Fruit fly (Drosophila melanogaster) whole organism, embryonic: ENCODE data around the gene fru.

Experiments used
- Atf-2 ChIP-seq: fragments of 200-800 bp; sonication (Bioruptor generic); optimal IDR thresholded peaks from 2 replicates; lab custom pipeline; 2016; ENCODE audit warnings: missing biosample characterization, missing genetic modification characterization
- B-H1 ChIP-seq: fragments of 200-800 bp; sonication (Bioruptor generic); IDR thresholded peaks from 3 replicates; pipeline ENCODE4 v1.3.6; 2022; ENCODE audit warnings: missing biosample characterization, missing genetic modification characterization
- CG1024 ChIP-seq: fragments of 200-800 bp; sonication (Bioruptor generic); IDR thresholded peaks from 2 replicates; pipeline ENCODE4 v1.3.6; 2022; ENCODE audit warnings: missing biosample characterization, missing genetic modification characterization
- CG10321 ChIP-seq: fragments of 200-800 bp; sonication (Bioruptor generic); IDR thresholded peaks from 2 replicates; pipeline ENCODE4 v1.3.6; 2022; ENCODE audit warnings: missing biosample characterization, missing genetic modification characterization
- CG10462 ChIP-seq: fragments of 200-800 bp; sonication (Bioruptor generic); optimal IDR thresholded peaks from 2 replicates; lab custom pipeline; 2016; ENCODE audit warnings: missing biosample characterization, missing genetic modification characterization
- CG13296 ChIP-seq: fragments of 200-800 bp; sonication (Bioruptor generic); optimal IDR thresholded peaks from 3 replicates; lab custom pipeline; 2018; ENCODE audit warnings: missing biosample characterization, mild to moderate bottlenecking, missing genetic modification characterization
- CG14710 ChIP-seq: fragments of 200-800 bp; sonication (Bioruptor generic); optimal IDR thresholded peaks from 3 replicates; lab custom pipeline; 2019; ENCODE audit warnings: missing biosample characterization, mild to moderate bottlenecking, missing genetic modification characterization, moderate library complexity
- CG15073 ChIP-seq: fragments of 200-800 bp; sonication (Bioruptor generic); optimal IDR thresholded peaks from 2 replicates; lab custom pipeline; 2016; ENCODE audit warnings: missing biosample characterization, missing genetic modification characterization
- CG1529 ChIP-seq: fragments of 200-800 bp; sonication (Bioruptor generic); optimal IDR thresholded peaks from 3 replicates; lab custom pipeline; 2018; ENCODE audit warnings: missing biosample characterization, missing genetic modification characterization
- CG16863 ChIP-seq: fragments of 200-800 bp; sonication (Bioruptor generic); optimal IDR thresholded peaks from 3 replicates; lab custom pipeline; 2016; ENCODE audit warnings: missing biosample characterization, missing genetic modification characterization
- CG18262 ChIP-seq: fragments of 200-800 bp; optimal IDR thresholded peaks from 3 replicates; lab custom pipeline; 2019; ENCODE audit warnings: missing biosample characterization, mild to moderate bottlenecking, missing genetic modification characterization, moderate library complexity
- CG2116 ChIP-seq: fragments of 200-800 bp; sonication (Bioruptor generic); optimal IDR thresholded peaks from 3 replicates; lab custom pipeline; 2018; ENCODE audit warnings: missing biosample characterization, mild to moderate bottlenecking, missing genetic modification characterization
- CG2199 ChIP-seq: fragments of 200-800 bp; sonication (Bioruptor generic); IDR thresholded peaks from 3 replicates; pipeline ENCODE4 v1.3.6; 2022; ENCODE audit warnings: missing biosample characterization, missing genetic modification characterization
- CG3281 ChIP-seq: fragments of 200-800 bp; sonication (Bioruptor generic); optimal IDR thresholded peaks from 3 replicates; lab custom pipeline; 2017; ENCODE audit warnings: missing biosample characterization, mild to moderate bottlenecking, missing genetic modification characterization
- CG4617 ChIP-seq: fragments of 200-800 bp; sonication (Bioruptor generic); optimal IDR thresholded peaks from 3 replicates; lab custom pipeline; 2016; ENCODE audit warnings: missing biosample characterization, missing genetic modification characterization, borderline replicate concordance
- CG4854 ChIP-seq: fragments of 200-800 bp; sonication (Bioruptor generic); optimal IDR thresholded peaks from 2 replicates; lab custom pipeline; 2016; ENCODE audit warnings: missing biosample characterization, missing genetic modification characterization, inconsistent platforms
- CG6765 ChIP-seq: fragments of 200-800 bp; sonication (Bioruptor generic); optimal IDR thresholded peaks from 3 replicates; lab custom pipeline; 2017; ENCODE audit warnings: missing biosample characterization, mild to moderate bottlenecking, missing genetic modification characterization
- CG6791 ChIP-seq: fragments of 200-800 bp; sonication (Bioruptor generic); IDR thresholded peaks from 3 replicates; pipeline ENCODE4 v1.3.6; 2022; ENCODE audit warnings: missing biosample characterization, missing genetic modification characterization; ENCODE audit not compliant: partially characterized antibody
- CG7839 ChIP-seq: fragments of 200-800 bp; sonication (Bioruptor generic); optimal IDR thresholded peaks from 3 replicates; lab custom pipeline; 2018; ENCODE audit warnings: missing biosample characterization, mild to moderate bottlenecking, missing genetic modification characterization, moderate library complexity
- Dll ChIP-seq: fragments of 200-800 bp; sonication (Bioruptor generic); IDR thresholded peaks from 4 replicates; pipeline ENCODE4 v1.3.6; 2022; ENCODE audit warnings: missing biosample characterization, missing genetic modification characterization; ENCODE audit not compliant: partially characterized antibody
- Fer1 ChIP-seq: fragments of 200-800 bp; sonication (Bioruptor generic); optimal IDR thresholded peaks from 2 replicates; lab custom pipeline; 2017; ENCODE audit warnings: missing biosample characterization, mild to moderate bottlenecking, missing genetic modification characterization
- HLHmδ ChIP-seq: fragments of 200-800 bp; sonication (Bioruptor generic); optimal IDR thresholded peaks from 2 replicates; lab custom pipeline; 2018; ENCODE audit warnings: missing biosample characterization, mild to moderate bottlenecking, missing genetic modification characterization, moderate library complexity
- HmgD ChIP-seq: fragments of 200-800 bp; sonication (Bioruptor generic); optimal IDR thresholded peaks from 3 replicates; lab custom pipeline; 2016; ENCODE audit warnings: missing biosample characterization, missing genetic modification characterization
- Hr51 ChIP-seq, 2 experiments: fragments of 200-800 bp; sonication (Bioruptor generic); optimal IDR thresholded peaks; 2 replicates in 1 of 2; 3 replicates in 1 of 2; lab custom pipeline; 2016 to 2018; ENCODE audit warnings: missing biosample characterization in 2 of 2, missing genetic modification characterization in 2 of 2, mild to moderate bottlenecking in 1 of 2, moderate library complexity in 1 of 2
- Mes4 ChIP-seq: fragments of 200-800 bp; sonication (Bioruptor generic); optimal IDR thresholded peaks from 2 replicates; lab custom pipeline; 2016; ENCODE audit warnings: missing biosample characterization, missing genetic modification characterization
- NK7.1 ChIP-seq: fragments of 200-800 bp; sonication (Bioruptor generic); optimal IDR thresholded peaks from 3 replicates; lab custom pipeline; 2016; ENCODE audit warnings: missing biosample characterization, missing genetic modification characterization
- Oli ChIP-seq: fragments of 200-800 bp; sonication (Bioruptor generic); optimal IDR thresholded peaks from 2 replicates; lab custom pipeline; 2018; ENCODE audit warnings: missing biosample characterization, mild to moderate bottlenecking, missing genetic modification characterization, moderate library complexity
- Ptx1 ChIP-seq: fragments of 200-800 bp; sonication (Bioruptor generic); IDR thresholded peaks from 2 replicates; pipeline ENCODE4 v1.3.6; 2022; ENCODE audit warnings: missing biosample characterization, missing genetic modification characterization
- Scr ChIP-seq: fragments of 200-800 bp; sonication (Bioruptor generic); IDR thresholded peaks from 2 replicates; pipeline ENCODE4 v1.3.6; 2022; ENCODE audit warnings: missing biosample characterization, missing genetic modification characterization; ENCODE audit not compliant: partially characterized antibody
- Vsx1 ChIP-seq: fragments of 200-800 bp; sonication (Bioruptor generic); optimal IDR thresholded peaks from 2 replicates; lab custom pipeline; 2017; ENCODE audit warnings: missing biosample characterization, mild to moderate bottlenecking, missing genetic modification characterization, missing genetic modification reagents
- Xbp1 ChIP-seq: fragments of 200-800 bp; sonication (Bioruptor generic); optimal IDR thresholded peaks from 3 replicates; lab custom pipeline; 2016; ENCODE audit warnings: missing biosample characterization, mild to moderate bottlenecking, missing genetic modification characterization
- amos ChIP-seq: fragments of 200-800 bp; sonication (Bioruptor generic); IDR thresholded peaks from 2 replicates; pipeline ENCODE4 v1.3.6; 2022; ENCODE audit warnings: missing biosample characterization, missing genetic modification characterization; ENCODE audit not compliant: partially characterized antibody
- bbx ChIP-seq: fragments of 200-800 bp; sonication (Bioruptor generic); IDR thresholded peaks from 2 replicates; pipeline ENCODE4 v1.3.6; 2022; ENCODE audit warnings: missing biosample characterization, missing genetic modification characterization; ENCODE audit not compliant: partially characterized antibody
- bowl ChIP-seq: fragments of 200-800 bp; sonication (Bioruptor generic); IDR thresholded peaks from 2 replicates; pipeline ENCODE4 v1.3.6; 2022; ENCODE audit warnings: missing biosample characterization, missing genetic modification characterization
- cas ChIP-seq: fragments of 200-800 bp; sonication (Bioruptor generic); IDR thresholded peaks from 2 replicates; pipeline ENCODE4 v1.3.6; 2022; ENCODE audit warnings: missing biosample characterization, missing genetic modification characterization
- crp ChIP-seq, 2 experiments: fragments of 200-800 bp; sonication (Bioruptor generic); optimal IDR thresholded peaks; 2 replicates in 1 of 2; 3 replicates in 1 of 2; lab custom pipeline; 2017; ENCODE audit warnings: missing biosample characterization in 2 of 2, missing genetic modification characterization in 2 of 2, mild to moderate bottlenecking in 1 of 2, moderate library complexity in 1 of 2
- dimm ChIP-seq: fragments of 200-800 bp; sonication (Bioruptor generic); IDR thresholded peaks from 2 replicates; pipeline ENCODE4 v1.3.6; 2022; ENCODE audit warnings: missing biosample characterization, missing genetic modification characterization
- dm ChIP-seq: fragments of 200-800 bp; sonication (Bioruptor generic); optimal IDR thresholded peaks from 3 replicates; lab custom pipeline; 2016; ENCODE audit warnings: missing biosample characterization, missing genetic modification characterization
- dmrt11E ChIP-seq: fragments of 200-800 bp; sonication (Bioruptor generic); optimal IDR thresholded peaks from 3 replicates; lab custom pipeline; 2018; ENCODE audit warnings: missing biosample characterization, mild to moderate bottlenecking, missing genetic modification characterization, moderate library complexity
- en ChIP-seq: fragments of 200-800 bp; sonication (Bioruptor generic); optimal IDR thresholded peaks from 2 replicates; lab custom pipeline; 2016; ENCODE audit warnings: missing biosample characterization, missing genetic modification characterization
- fd64A ChIP-seq: fragments of 200-800 bp; sonication (Bioruptor generic); optimal IDR thresholded peaks from 3 replicates; lab custom pipeline; 2018; ENCODE audit warnings: missing biosample characterization, mild to moderate bottlenecking, missing genetic modification characterization
- jumu ChIP-seq: fragments of 200-800 bp; sonication (Bioruptor generic); optimal IDR thresholded peaks from 3 replicates; lab custom pipeline; 2016; ENCODE audit warnings: missing biosample characterization, missing genetic modification characterization
- oc ChIP-seq: fragments of 200-800 bp; sonication (Bioruptor generic); optimal IDR thresholded peaks from 2 replicates; lab custom pipeline; 2018; ENCODE audit warnings: missing biosample characterization, mild to moderate bottlenecking, missing genetic modification characterization, moderate library complexity
- onecut ChIP-seq: fragments of 200-800 bp; sonication (Bioruptor generic); IDR thresholded peaks from 2 replicates; pipeline ENCODE4 v1.3.6; 2022; ENCODE audit warnings: missing biosample characterization, missing genetic modification characterization
- peb ChIP-seq: fragments of 200-800 bp; sonication (Bioruptor generic); IDR thresholded peaks from 2 replicates; pipeline ENCODE4 v1.3.6; 2022; ENCODE audit warnings: missing biosample characterization, missing genetic modification characterization
- pum ChIP-seq: fragments of 200-800 bp; sonication (Bioruptor generic); optimal IDR thresholded peaks from 2 replicates; lab custom pipeline; 2016; ENCODE audit warnings: missing biosample characterization, missing genetic modification characterization
- scrt ChIP-seq: fragments of 200-800 bp; sonication (Bioruptor generic); optimal IDR thresholded peaks from 2 replicates; lab custom pipeline; 2018; ENCODE audit warnings: missing biosample characterization, mild to moderate bottlenecking, missing genetic modification characterization, moderate library complexity
- ssp ChIP-seq: fragments of 200-800 bp; sonication (Bioruptor generic); IDR thresholded peaks from 2 replicates; pipeline ENCODE4 v1.3.6; 2022; ENCODE audit warnings: missing biosample characterization, missing genetic modification characterization
- toy ChIP-seq: fragments of 200-800 bp; sonication (Bioruptor generic); IDR thresholded peaks from 2 replicates; pipeline ENCODE4 v1.3.6; 2022; ENCODE audit warnings: missing biosample characterization, missing genetic modification characterization
- vvl ChIP-seq: fragments of 200-800 bp; sonication (Bioruptor generic); IDR thresholded peaks from 2 replicates; pipeline ENCODE4 v1.3.6; 2022; ENCODE audit warnings: missing biosample characterization, missing genetic modification characterization
- zfh1 ChIP-seq: fragments of 200-800 bp; sonication (Bioruptor generic); IDR thresholded peaks from 3 replicates; pipeline ENCODE4 v1.3.6; 2022; ENCODE audit warnings: missing biosample characterization, missing genetic modification characterization

fru gene

DNA sequence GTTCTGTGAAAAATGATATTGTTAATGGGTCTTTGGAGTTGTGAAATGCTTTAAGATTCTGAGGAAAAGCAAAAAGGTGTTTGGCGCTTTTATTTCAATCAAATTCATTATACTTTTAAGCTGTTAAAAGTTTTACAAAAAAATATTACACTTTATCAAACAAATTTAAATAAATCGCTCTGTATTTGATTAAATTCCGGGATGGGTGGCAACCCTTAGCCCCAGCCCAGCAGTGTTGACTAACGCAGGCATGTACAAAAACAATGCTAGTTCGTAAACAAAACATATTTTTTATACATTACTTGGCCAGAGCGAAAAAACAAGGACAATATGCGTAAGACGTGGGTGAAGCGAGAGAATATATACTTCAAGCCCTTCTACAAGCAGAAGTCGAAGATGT is 140.7 kb downstream of the fru start, which contains the start of gene CG7685 (continued):
- peak; percentile 58 for TF ChIP-seq CG16863 (GFP tag; lab: Kevin White, UChicago)
- TF ChIP-seq CG1024 (GFP tag; lab: Robert Waterston, UW): no peak
- TF ChIP-seq jumu (GFP tag; lab: Kevin White, UChicago): peak; percentile 37
- peak; percentile 36 for TF ChIP-seq dm (GFP tag; lab: Kevin White, UChicago)
- TF ChIP-seq CG2116 (GFP tag; lab: Kevin White, UChicago): peak; percentile 58
- peak; percentile 30 for TF ChIP-seq dmrt11E (tag; lab: Kevin White, UChicago)
- peak; percentile 84 for TF ChIP-seq vvl (GFP tag; lab: Robert Waterston, UW)
- peak; percentile 8 for TF ChIP-seq Mes4 (GFP tag; lab: Kevin White, UChicago)
- peak; percentile 81 for TF ChIP-seq Fer1 (GFP tag; lab: Kevin White, UChicago)
- TF ChIP-seq CG1529 (GFP tag; lab: Kevin White, UChicago): peak; percentile 8
- TF ChIP-seq CG3281 (GFP tag; lab: Kevin White, UChicago): peak; percentile 77
- peak; percentile 56 for TF ChIP-seq HmgD (GFP tag; lab: Kevin White, UChicago)
- no peak for TF ChIP-seq ssp (GFP tag; lab: Robert Waterston, UW)
- TF ChIP-seq pum (GFP tag; lab: Kevin White, UChicago): peak; percentile 43
- no peak for TF ChIP-seq toy (GFP tag; lab: Robert Waterston, UW)
- peak; percentile 5 for TF ChIP-seq NK7.1 (GFP tag; lab: Kevin White, UChicago)
- peak; percentile 48 for TF ChIP-seq scrt
- TF ChIP-seq Hr51 (GFP tag; optimal IDR thresholded peaks at IDR 0.05; lab: Kevin White, UChicago): peak; percentile 54 to 62
- TF ChIP-seq fd64A: no peak
- no peak for TF ChIP-seq HLHmδ
- peak; percentile 8 for TF ChIP-seq Vsx1 (GFP tag; lab: Kevin White, UChicago)
- peak; percentile 64 for TF ChIP-seq Atf-2 (GFP tag; lab: Kevin White, UChicago)
- TF ChIP-seq amos (GFP tag; lab: Robert Waterston, UW): no peak
- peak; percentile 46; the same call in 1 of the 3 replicates for TF ChIP-seq zfh1 (GFP tag; lab: Robert Waterston, UW)
- no peak for TF ChIP-seq CG6791 (GFP tag; lab: Robert Waterston, UW)
- TF ChIP-seq CG7839: peak; percentile 62
- TF ChIP-seq CG10321 (GFP tag; lab: Robert Waterston, UW): no peak
- no peak; the same call in 2 of the 3 replicates for TF ChIP-seq B-H1 (GFP tag; lab: Robert Waterston, UW)
- no peak for TF ChIP-seq CG15073 (GFP tag; lab: Kevin White, UChicago)
- TF ChIP-seq CG18262: peak; percentile 48
- TF ChIP-seq CG2199 (GFP tag; lab: Robert Waterston, UW): 0 out of 3 replicates have a peak, but pooled peaks have one; percentile 32
- TF ChIP-seq oc (tag; lab: Kevin White, UChicago): no peak
- peak; percentile 62 for TF ChIP-seq CG14710 (tag; lab: Kevin White, UChicago)
- TF ChIP-seq peb (GFP tag; lab: Robert Waterston, UW): no peak
- no peak for TF ChIP-seq CG10462 (GFP tag; lab: Kevin White, UChicago)
- peak; percentile 70 for TF ChIP-seq Xbp1 (GFP tag; lab: Kevin White, UChicago)
- no peak for TF ChIP-seq Dll
- peak in 1 of 2 experiments; percentile 60 for TF ChIP-seq crp (GFP tag; optimal IDR thresholded peaks at IDR 0.05; lab: Kevin White, UChicago)
- TF ChIP-seq dimm: no peak
- peak; percentile 68 for TF ChIP-seq CG4854 (GFP tag; lab: Kevin White, UChicago)
- peak; percentile 88 for TF ChIP-seq CG4617
- TF ChIP-seq Scr: peak; percentile 43
- TF ChIP-seq bowl (GFP tag; lab: Robert Waterston, UW): no peak
- TF ChIP-seq CG6765 (GFP tag; lab: Kevin White, UChicago): peak; percentile 20
- TF ChIP-seq CG13296 (GFP tag; lab: Kevin White, UChicago): peak; percentile 77
- peak; percentile 38 for TF ChIP-seq en (GFP tag; lab: Kevin White, UChicago)
- TF ChIP-seq Ptx1: peak; percentile 44
- TF ChIP-seq bbx (GFP tag; lab: Robert Waterston, UW): no peak
- TF ChIP-seq Oli (tag; lab: Kevin White, UChicago): peak; percentile 40
- TF ChIP-seq onecut (GFP tag; lab: Robert Waterston, UW): peak; percentile 63
- no peak for TF ChIP-seq cas
